Worm (Caenorhabditis elegans) whole organism, midembryonic: ENCODE measurements around the gene T22G5.1.

Experiments used
- flt-1 ChIP-seq: fragments of 200-800 bp; sonication (Bioruptor generic); IDR thresholded peaks from 2 replicates; pipeline ENCODE4 v1.3.6; 2022; ENCODE audit warnings: missing genetic modification characterization, missing compliant biosample characterization
- ref-1 ChIP-seq: fragments of 200-800 bp; sonication (Bioruptor generic); conservative IDR thresholded peaks from 2 replicates; pipeline ENCODE4 v1.3.6; 2022; ENCODE audit warnings: missing genetic modification reagents, missing genetic modification characterization, missing compliant biosample characterization
- ztf-23 ChIP-seq: fragments of 200-800 bp; sonication (Bioruptor generic); IDR thresholded peaks from 2 replicates; pipeline ENCODE4 v1.3.6; 2022; ENCODE audit warnings: missing genetic modification reagents, missing genetic modification characterization, missing compliant biosample characterization

DNA sequence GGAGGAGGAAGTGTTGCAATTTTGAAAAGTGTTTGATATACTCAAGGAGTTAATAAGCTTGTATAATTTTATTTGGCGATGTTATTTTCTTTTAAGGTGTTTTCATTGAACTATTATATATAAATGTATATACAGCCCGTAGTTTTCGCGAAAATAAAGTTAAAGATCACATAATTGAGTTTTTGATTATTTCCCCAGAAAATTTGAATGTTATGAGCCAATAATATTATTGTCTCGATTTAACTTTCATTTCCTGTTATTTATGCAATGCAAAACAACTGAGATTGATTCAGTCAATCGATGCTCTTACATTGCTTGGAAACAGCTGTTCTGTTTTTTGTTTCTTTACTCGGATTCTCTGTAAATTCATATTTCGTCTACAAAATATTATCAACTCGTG is 28.2 kb upstream of the T22G5.1 start, which contains the start of gene srx-133:
- TF ChIP-seq ztf-23 (GFP tag; lab: Robert Waterston, UW) (no peak), flt-1 (no peak), ref-1 (GFP tag; lab: Robert Waterston, UW) (no peak)
